Fruit fly (Drosophila melanogaster) whole organism, embryonic: ENCODE measurements around the gene CG14646.

ENCODE experiments used
- Bdp1 ChIP-seq: fragments of 200-800 bp; sonication (Bioruptor generic); optimal IDR thresholded peaks from 3 replicates; lab custom pipeline; 2016; ENCODE audit warnings: missing biosample characterization, missing genetic modification characterization
- Bgb ChIP-seq: fragments of 200-800 bp; sonication (Bioruptor generic); IDR thresholded peaks from 2 replicates; pipeline ENCODE4 v1.3.6; 2022; ENCODE audit warnings: missing biosample characterization, missing genetic modification characterization; ENCODE audit not compliant: partially characterized antibody
- CG11247 ChIP-seq: fragments of 200-800 bp; sonication (Bioruptor generic); IDR thresholded peaks from 2 replicates; pipeline ENCODE4 v1.3.6; 2022; ENCODE audit warnings: missing biosample characterization, missing genetic modification characterization
- CG14667 ChIP-seq: fragments of 200-800 bp; sonication (Bioruptor generic); IDR thresholded peaks from 2 replicates; pipeline ENCODE4 v1.3.6; 2022; ENCODE audit warnings: missing biosample characterization, missing genetic modification characterization
- CG15479 ChIP-seq: fragments of 200-800 bp; sonication (Bioruptor generic); optimal IDR thresholded peaks from 3 replicates; lab custom pipeline; 2019; ENCODE audit warnings: missing biosample characterization, mild to moderate bottlenecking, missing genetic modification characterization, moderate library complexity
- CG15514 ChIP-seq: fragments of 200-800 bp; sonication (Bioruptor generic); optimal IDR thresholded peaks from 3 replicates; lab custom pipeline; 2017; ENCODE audit warnings: missing biosample characterization, missing genetic modification characterization, mild to moderate bottlenecking, moderate library complexity, missing genetic modification reagents
- CG16779 ChIP-seq: fragments of 200-800 bp; sonication (Bioruptor generic); IDR thresholded peaks from 2 replicates; pipeline ENCODE4 v1.3.6; 2022; ENCODE audit warnings: missing biosample characterization, missing genetic modification characterization
- CG18476 ChIP-seq: fragments of 200-800 bp; sonication (Bioruptor generic); optimal IDR thresholded peaks from 2 replicates; lab custom pipeline; 2016; ENCODE audit warnings: missing biosample characterization, mild to moderate bottlenecking, missing genetic modification characterization
- CG2120 ChIP-seq: fragments of 200-800 bp; sonication (Bioruptor generic); optimal IDR thresholded peaks from 3 replicates; lab custom pipeline; 2016; ENCODE audit warnings: missing biosample characterization, missing genetic modification characterization
- CG2875 ChIP-seq: fragments of 200-800 bp; sonication (Bioruptor generic); optimal IDR thresholded peaks from 2 replicates; lab custom pipeline; 2017; ENCODE audit warnings: missing biosample characterization, mild to moderate bottlenecking, missing genetic modification characterization, missing genetic modification reagents
- CG3065 ChIP-seq: fragments of 200-800 bp; sonication (Bioruptor generic); optimal IDR thresholded peaks from 2 replicates; lab custom pipeline; 2016; ENCODE audit warnings: missing biosample characterization, missing genetic modification characterization
- CG32532 ChIP-seq: fragments of 200-800 bp; sonication (Bioruptor generic); IDR thresholded peaks from 2 replicates; pipeline ENCODE4 v1.3.6; 2022; ENCODE audit warnings: missing biosample characterization, missing genetic modification characterization
- CG34224 ChIP-seq: fragments of 200-800 bp; sonication (Bioruptor generic); IDR thresholded peaks from 3 replicates; pipeline ENCODE4 v1.3.6; 2022; ENCODE audit warnings: missing biosample characterization, missing genetic modification characterization; ENCODE audit not compliant: partially characterized antibody
- CG34422 ChIP-seq: fragments of 200-800 bp; sonication (Bioruptor generic); IDR thresholded peaks from 3 replicates; pipeline ENCODE4 v1.3.6; 2022; ENCODE audit warnings: missing biosample characterization, missing genetic modification characterization
- CG43689 ChIP-seq: fragments of 200-800 bp; sonication (Bioruptor generic); IDR thresholded peaks from 2 replicates; pipeline ENCODE4 v1.3.6; 2022; ENCODE audit warnings: missing biosample characterization, missing genetic modification characterization
- CG7987 ChIP-seq: fragments of 200-800 bp; sonication (Bioruptor generic); optimal IDR thresholded peaks from 2 replicates; lab custom pipeline; 2018; ENCODE audit warnings: missing biosample characterization, mild to moderate bottlenecking, missing genetic modification characterization, moderate library complexity
- CG8089 ChIP-seq: fragments of 200-800 bp; sonication (Bioruptor generic); optimal IDR thresholded peaks from 3 replicates; lab custom pipeline; 2016; ENCODE audit warnings: missing biosample characterization, missing genetic modification characterization
- CG8944 ChIP-seq: fragments of 200-800 bp; sonication (Bioruptor generic); optimal IDR thresholded peaks from 3 replicates; lab custom pipeline; 2016; ENCODE audit warnings: missing biosample characterization, missing genetic modification characterization
- CoRest ChIP-seq: fragments of 200-800 bp; sonication (Bioruptor generic); optimal IDR thresholded peaks from 3 replicates; lab custom pipeline; 2018; ENCODE audit warnings: missing biosample characterization, mild to moderate bottlenecking, missing genetic modification characterization, moderate library complexity
- D ChIP-seq, 2 experiments: fragments of 200-800 bp in 1 of 2; fragments of >200 bp in 1 of 2; sonication (Bioruptor generic) in 1 of 2; optimal IDR thresholded peaks; 2 replicates in 1 of 2; 3 replicates in 1 of 2; lab custom pipeline; 2017; ENCODE audit warnings: mild to moderate bottlenecking in 1 of 2, missing biosample characterization in 1 of 2, missing genetic modification characterization in 1 of 2, missing genetic modification reagents in 1 of 2
- Dip3 ChIP-seq: fragments of 200-800 bp; sonication (Bioruptor generic); optimal IDR thresholded peaks from 3 replicates; lab custom pipeline; 2016; ENCODE audit warnings: missing biosample characterization, missing genetic modification characterization
- Eip74EF ChIP-seq, 2 experiments: fragments of 200-800 bp in 1 of 2; fragments of >200 bp in 1 of 2; sonication (Bioruptor generic) in 1 of 2; optimal IDR thresholded peaks; 2 replicates each; lab custom pipeline; 2017 to 2019; ENCODE audit warnings: missing biosample characterization in 2 of 2, missing genetic modification characterization in 2 of 2, mild to moderate bottlenecking in 1 of 2, moderate library complexity in 1 of 2
- Ets65A ChIP-seq: fragments of 200-800 bp; sonication (Bioruptor generic); peaks from one replicate; lab custom pipeline; 2016; ENCODE audit warnings: missing biosample characterization, missing genetic modification characterization
- GATAe ChIP-seq: fragments of 200-800 bp; sonication (Bioruptor generic); conservative IDR thresholded peaks from 2 replicates; pipeline ENCODE4 v1.3.6; 2022; ENCODE audit warnings: missing biosample characterization, missing genetic modification characterization
- Hand ChIP-seq: fragments of 200-800 bp; sonication (Bioruptor generic); optimal IDR thresholded peaks from 2 replicates; lab custom pipeline; 2017; ENCODE audit warnings: mild to moderate bottlenecking, missing biosample characterization, missing genetic modification reagents, missing genetic modification characterization
- Hmr ChIP-seq: fragments of 200-800 bp; sonication (Bioruptor generic); optimal IDR thresholded peaks from 3 replicates; lab custom pipeline; 2017; ENCODE audit warnings: mild to moderate bottlenecking, missing biosample characterization, missing genetic modification reagents, missing genetic modification characterization
- Meics ChIP-seq: fragments of 200-800 bp; sonication (Bioruptor generic); optimal IDR thresholded peaks from 2 replicates; lab custom pipeline; 2017; ENCODE audit warnings: missing biosample characterization, mild to moderate bottlenecking, missing genetic modification characterization
- NFAT ChIP-seq: fragments of 200-800 bp; sonication (Bioruptor generic); IDR thresholded peaks from 2 replicates; pipeline ENCODE4 v1.3.6; 2022; ENCODE audit warnings: missing biosample characterization, missing genetic modification characterization
- Neu2 ChIP-seq: fragments of 200-800 bp; sonication (Bioruptor generic); optimal IDR thresholded peaks from 3 replicates; lab custom pipeline; 2016; ENCODE audit warnings: missing biosample characterization, missing genetic modification characterization, borderline replicate concordance
- Ravus ChIP-seq: fragments of 200-800 bp; sonication (Bioruptor generic); IDR thresholded peaks from 2 replicates; pipeline ENCODE4 v1.3.6; 2022; ENCODE audit warnings: missing biosample characterization, missing genetic modification characterization
- ap ChIP-seq: fragments of 200-800 bp; sonication (Bioruptor generic); IDR thresholded peaks from 2 replicates; pipeline ENCODE4 v1.3.6; 2022; ENCODE audit warnings: missing biosample characterization, missing genetic modification characterization
- cad ChIP-seq: fragments of >200 bp; optimal IDR thresholded peaks from 2 replicates; lab custom pipeline; 2017; ENCODE audit warnings: missing biosample characterization, missing genetic modification characterization
- esg ChIP-seq: fragments of 200-800 bp; sonication (Bioruptor generic); conservative IDR thresholded peaks from 2 replicates; pipeline ENCODE4 v1.3.6; 2022; ENCODE audit warnings: missing biosample characterization, missing genetic modification characterization
- hb ChIP-seq: fragments of 200-800 bp; sonication (Bioruptor generic); IDR thresholded peaks from 3 replicates; pipeline ENCODE4 v1.3.6; 2022; ENCODE audit warnings: missing biosample characterization, missing genetic modification characterization; ENCODE audit not compliant: partially characterized antibody
- luna ChIP-seq: fragments of 200-800 bp; sonication (Bioruptor generic); optimal IDR thresholded peaks from 2 replicates; lab custom pipeline; 2016; ENCODE audit warnings: missing biosample characterization, missing genetic modification characterization
- mam ChIP-seq: fragments of 200-800 bp; sonication (Bioruptor generic); optimal IDR thresholded peaks from 3 replicates; lab custom pipeline; 2016; ENCODE audit warnings: missing biosample characterization, missing genetic modification characterization
- nerfin-2 ChIP-seq: fragments of 200-800 bp; sonication (Bioruptor generic); IDR thresholded peaks from 2 replicates; pipeline ENCODE4 v1.3.6; 2022; ENCODE audit warnings: missing biosample characterization, missing genetic modification characterization; ENCODE audit not compliant: partially characterized antibody
- nmo ChIP-seq: fragments of 200-800 bp; sonication (Bioruptor generic); optimal IDR thresholded peaks from 2 replicates; lab custom pipeline; 2018; ENCODE audit warnings: missing biosample characterization, mild to moderate bottlenecking, missing genetic modification characterization, moderate library complexity
- otp ChIP-seq: fragments of 200-800 bp; sonication (Bioruptor generic); IDR thresholded peaks from 3 replicates; pipeline ENCODE4, ENCODE4 v1.3.6; 2022; ENCODE audit warnings: missing biosample characterization, missing genetic modification characterization
- phol ChIP-seq: fragments of 200-800 bp; sonication (Bioruptor generic); optimal IDR thresholded peaks from 3 replicates; lab custom pipeline; 2018; ENCODE audit warnings: missing biosample characterization, mild to moderate bottlenecking, missing genetic modification characterization, moderate library complexity
- sd ChIP-seq: fragments of 200-800 bp; sonication (Bioruptor generic); optimal IDR thresholded peaks from 3 replicates; lab custom pipeline; 2018; ENCODE audit warnings: missing biosample characterization, mild to moderate bottlenecking, missing genetic modification characterization, moderate library complexity
- stc ChIP-seq: fragments of 200-800 bp; sonication (Bioruptor generic); IDR thresholded peaks from 2 replicates; pipeline ENCODE4 v1.3.6; 2022; ENCODE audit warnings: missing biosample characterization, missing genetic modification characterization
- ttk ChIP-seq: fragments of 200-800 bp; sonication (Bioruptor generic); IDR thresholded peaks from 2 replicates; pipeline ENCODE4 v2.1.2; 2022; ENCODE audit warnings: missing biosample characterization, missing genetic modification characterization
- tup ChIP-seq: fragments of 200-800 bp; sonication (Bioruptor generic); optimal IDR thresholded peaks from 2 replicates; lab custom pipeline; 2016; ENCODE audit warnings: missing biosample characterization, mild to moderate bottlenecking, missing genetic modification characterization, moderate library complexity
- vfl ChIP-seq: fragments of 200-800 bp; sonication (Bioruptor generic); optimal IDR thresholded peaks from 2 replicates; lab custom pipeline; 2016; ENCODE audit warnings: missing biosample characterization, missing genetic modification characterization
- wor ChIP-seq: fragments of 200-800 bp; sonication (Bioruptor generic); IDR thresholded peaks from 2 replicates; pipeline ENCODE4 v1.3.6; 2022; ENCODE audit warnings: missing biosample characterization, missing genetic modification characterization
- zen ChIP-seq: fragments of 200-800 bp; sonication (Bioruptor generic); optimal IDR thresholded peaks from 3 replicates; lab custom pipeline; 2018; ENCODE audit warnings: missing biosample characterization, mild to moderate bottlenecking, missing genetic modification characterization, moderate library complexity

Gene CG14646

DNA sequence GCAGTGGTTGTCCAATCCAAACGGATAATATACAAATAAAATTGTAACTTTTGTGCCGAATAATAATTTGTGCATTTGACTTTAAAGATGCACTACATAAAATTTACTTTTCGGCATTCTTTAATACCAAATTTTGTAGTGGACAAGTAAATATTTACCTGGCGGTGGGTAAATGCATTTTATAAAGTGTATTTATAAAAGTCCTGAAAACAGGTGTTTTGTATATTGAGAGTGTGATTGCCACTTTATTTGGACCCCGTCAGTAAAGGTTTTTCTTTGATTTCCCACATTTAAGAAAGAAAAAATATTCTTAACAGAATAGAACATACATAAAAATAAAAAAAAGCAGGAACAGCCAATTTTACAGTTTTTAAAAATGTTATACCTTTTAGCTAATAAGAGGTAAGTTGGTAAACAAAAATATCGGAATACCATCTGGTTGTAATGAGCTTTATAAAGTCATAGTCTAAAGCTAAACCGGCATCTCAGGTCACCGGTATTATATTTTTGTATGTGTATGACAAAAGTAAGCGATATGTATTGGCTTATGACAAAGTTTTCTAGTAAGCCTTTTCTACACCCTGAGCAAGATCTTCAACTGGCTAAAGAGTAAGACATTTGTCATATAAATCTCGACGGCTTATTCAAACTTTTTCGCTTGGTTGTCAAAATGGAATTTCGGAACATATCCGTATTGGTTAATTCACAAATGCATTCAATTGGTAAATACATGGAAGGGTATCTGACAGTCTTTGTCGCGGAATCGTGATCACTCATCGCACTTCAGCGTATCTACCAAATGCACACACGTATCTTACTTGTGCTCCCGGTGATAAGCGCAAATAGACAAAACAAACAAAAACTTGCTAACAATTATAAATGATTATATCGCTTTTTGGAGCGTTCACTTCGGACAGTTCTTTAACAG lies 4.8 kb downstream of the CG14646 start (continued):
- TF ChIP-seq ap (GFP tag; lab: Robert Waterston, UW) (peak; percentile 78), esg (GFP tag; lab: Robert Waterston, UW) (peak; percentile 86), Bdp1 (peak; percentile 68), luna (GFP tag; lab: Kevin White, UChicago) (peak; percentile 57), CG14667 (peak; percentile 67), cad (no peak), CG11247 (GFP tag; lab: Robert Waterston, UW) (peak; percentile 77), CG8089 (peak; percentile 74), Bgb (GFP tag; lab: Robert Waterston, UW) (no peak), phol (tag; lab: Kevin White, UChicago) (peak; percentile 86), CG8944 (GFP tag; lab: Kevin White, UChicago) (peak; percentile 87), CG34224 (GFP tag; lab: Robert Waterston, UW) (no peak), Ets65A (GFP tag; lab: Kevin White, UChicago) (peak; percentile 99), CG2120 (peak; percentile 93), Dip3 (GFP tag; lab: Kevin White, UChicago) (peak; percentile 92), NFAT (GFP tag; lab: Robert Waterston, UW) (peak; percentile 71), CG15479 (GFP tag; lab: Kevin White, UChicago) (no peak), CG34422 (GFP tag; lab: Robert Waterston, UW) (peak; percentile 90), Ravus (GFP tag; lab: Robert Waterston, UW) (peak; percentile 56), D (optimal IDR thresholded peaks at IDR 0.05; lab: Kevin White, UChicago) (no peak), D (GFP tag; optimal IDR thresholded peaks at IDR 0.05; lab: Kevin White, UChicago) (peak; percentile 76), stc (peak; percentile 89), GATAe (GFP tag; lab: Robert Waterston, UW) (peak; percentile 78), wor (GFP tag; lab: Robert Waterston, UW) (peak; percentile 85), mam (peak; percentile 88), CG18476 (peak; percentile 80), CG43689 (GFP tag; lab: Robert Waterston, UW) (peak; percentile 70), CG32532 (peak; percentile 86), CG15514 (GFP tag; lab: Kevin White, UChicago) (peak; percentile 78), tup (peak; percentile 66), nerfin-2 (GFP tag; lab: Robert Waterston, UW) (no peak), CG2875 (peak; percentile 75), CG7987 (GFP tag; lab: Kevin White, UChicago) (peak; percentile 68), ttk (GFP tag; lab: Robert Waterston, UW) (peak; percentile 85), CoRest (peak; percentile 91), Eip74EF (GFP tag; optimal IDR thresholded peaks at IDR 0.05; lab: Kevin White, UChicago) (peak in 1 of 2 experiments; percentile 85), Meics (GFP tag; lab: Kevin White, UChicago) (peak; percentile 88), hb (GFP tag; lab: Robert Waterston, UW) (no peak), Hand (GFP tag; lab: Kevin White, UChicago) (peak; percentile 66), CG3065 (peak; percentile 57), sd (no peak), otp (GFP tag; lab: Robert Waterston, UW) (peak; percentile 75; the same call in 2 of the 3 replicates), Hmr (GFP tag; lab: Kevin White, UChicago) (peak; percentile 89), zen (tag; lab: Kevin White, UChicago) (peak; percentile 64), CG16779 (GFP tag; lab: Robert Waterston, UW) (peak; percentile 28; the same call in 1 of the 2 replicates), nmo (GFP tag; lab: Kevin White, UChicago) (peak; percentile 93), Neu2 (no peak), vfl (peak; percentile 80)
